Fruit fly (Drosophila melanogaster) ovary, adult (tissue): ENCODE data around the gene Dph3.

ENCODE experiments used
- CG17801 ChIP-seq: fragments of 200-800 bp; optimal IDR thresholded peaks from 2 replicates; lab custom pipeline; 2019; ENCODE audit warnings: missing biosample characterization, mild to moderate bottlenecking, missing genetic modification characterization, moderate library complexity; ENCODE audit not compliant: partially characterized antibody

The Dph3 gene

DNA sequence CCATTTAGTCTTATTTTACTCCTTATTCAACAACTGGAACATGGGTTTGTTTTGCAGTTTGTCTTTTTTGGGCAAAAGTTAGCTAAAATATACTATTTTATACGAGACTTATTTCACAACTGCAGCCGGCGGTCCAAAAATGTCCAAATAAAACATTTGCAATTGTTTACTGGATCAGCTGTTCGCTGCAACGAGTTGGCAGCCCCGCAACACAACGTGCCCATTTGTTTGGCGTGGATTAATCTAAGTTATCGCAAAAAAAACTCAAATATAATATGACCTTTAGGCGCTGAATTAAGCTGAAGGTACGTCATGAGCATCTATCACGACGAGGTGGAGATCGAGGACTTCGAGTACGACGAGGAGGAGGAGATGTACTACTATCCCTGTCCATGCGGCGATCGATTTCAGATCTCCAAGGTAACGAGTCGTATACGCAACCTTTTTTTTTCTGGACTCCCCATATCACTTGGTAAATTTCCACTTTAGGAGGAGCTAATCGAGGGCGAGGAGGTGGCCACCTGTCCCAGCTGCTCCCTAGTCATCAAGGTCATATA is at the start of gene Dph3, which contains the start of gene CG17187:
Gene Dph3 (plus strand): TSS at position 208 of the 557 bp plus-strand sequence.
Gene CG17187 (minus strand): TSS at position 175 of the 557 bp plus-strand sequence.
- no peak for TF ChIP-seq CG17801 (GFP tag; lab: Kevin White, UChicago)

dm6 chr3R:11195792-11196191 is 35.9 kb upstream of the Dph3 start, which contains the start of gene CG18577:
Gene CG18577, plus strand, starts transcription at chr3R:11196092.
- no peak for TF ChIP-seq CG17801 (GFP tag; lab: Kevin White, UChicago)

DNA sequence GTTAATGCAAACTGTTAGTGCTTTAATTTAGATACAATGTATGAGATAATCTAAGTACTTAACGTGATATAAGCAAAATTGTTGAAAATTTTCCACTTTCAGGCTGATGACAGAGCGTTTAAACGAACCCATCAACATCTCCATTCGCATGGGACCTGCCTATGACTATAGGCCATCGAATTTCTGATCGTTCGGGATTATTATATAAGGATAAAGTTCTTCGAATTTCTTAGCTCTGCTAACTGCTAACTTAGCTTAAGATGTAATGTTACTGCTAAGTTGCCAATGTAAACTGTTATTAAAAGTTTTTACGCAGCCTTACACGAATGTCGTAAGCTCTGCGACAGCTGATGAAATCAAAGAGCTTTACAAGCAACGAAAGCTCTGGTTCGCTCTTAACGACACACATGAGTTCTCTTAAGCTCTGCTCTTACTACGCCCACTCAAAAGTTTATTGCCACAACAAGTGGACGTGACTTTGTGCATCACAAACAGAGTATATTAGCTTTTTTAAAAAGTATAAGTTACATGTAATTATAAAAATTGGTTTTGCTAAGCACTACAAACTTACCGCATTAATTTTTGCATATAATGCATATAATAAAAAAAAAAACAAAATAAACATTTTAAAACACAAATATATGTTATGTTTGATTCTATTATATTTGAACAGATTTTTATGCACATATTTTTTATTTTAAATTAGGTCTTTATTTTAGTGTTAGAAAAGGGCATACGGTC is 34.9 kb upstream of the Dph3 start:
- peak; percentile 83 for TF ChIP-seq CG17801 (GFP tag; lab: Kevin White, UChicago)

- TF ChIP-seq CG17801 (GFP tag; lab: Kevin White, UChicago) = no peak
Measured at dm6 chr3R:11197389-11197716, 34.4 kb upstream of the Dph3 start, which contains the start of gene cu. Gene cu, plus strand, starts transcription at chr3R:11197592.

- peak; percentile 37 for TF ChIP-seq CG17801 (GFP tag; lab: Kevin White, UChicago)
Measured at dm6 chr3R:11198062-11198472, 33.6 kb upstream of the Dph3 start.

- TF ChIP-seq CG17801 (GFP tag; lab: Kevin White, UChicago) = no peak
Measured at dm6 chr3R:11199227-11199835, 32.4 kb upstream of the Dph3 start.

- no peak for TF ChIP-seq CG17801 (GFP tag; lab: Kevin White, UChicago)
Measured at dm6 chr3R:11200042-11200884, 31.4 kb upstream of the Dph3 start.

DNA sequence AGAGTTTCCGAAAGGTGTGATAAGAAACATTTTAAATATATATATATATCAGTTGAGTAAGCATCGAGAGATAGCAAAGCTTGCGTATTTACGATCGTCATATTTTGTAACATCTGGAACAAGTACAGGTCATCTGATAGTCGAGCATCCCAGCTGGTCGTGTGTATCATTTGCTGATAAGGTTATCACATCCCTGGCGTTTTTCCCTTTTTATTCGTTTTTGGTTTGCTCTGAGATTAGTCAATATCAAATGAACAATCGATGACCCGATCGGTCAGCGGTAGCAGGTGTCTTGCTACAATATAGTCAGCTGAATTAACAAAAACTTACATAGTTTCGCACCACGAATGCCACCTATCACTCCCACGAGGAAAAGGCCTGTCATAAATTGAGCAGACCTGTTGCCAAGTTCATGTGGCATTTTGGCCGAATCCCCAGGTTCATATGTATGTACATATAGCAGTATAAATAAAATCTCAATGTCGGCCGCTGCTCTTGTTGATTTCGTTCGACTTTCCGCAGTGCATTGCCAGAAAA is 30.8 kb upstream of the Dph3 start:
- TF ChIP-seq CG17801 (GFP tag; lab: Kevin White, UChicago) = no peak

DNA sequence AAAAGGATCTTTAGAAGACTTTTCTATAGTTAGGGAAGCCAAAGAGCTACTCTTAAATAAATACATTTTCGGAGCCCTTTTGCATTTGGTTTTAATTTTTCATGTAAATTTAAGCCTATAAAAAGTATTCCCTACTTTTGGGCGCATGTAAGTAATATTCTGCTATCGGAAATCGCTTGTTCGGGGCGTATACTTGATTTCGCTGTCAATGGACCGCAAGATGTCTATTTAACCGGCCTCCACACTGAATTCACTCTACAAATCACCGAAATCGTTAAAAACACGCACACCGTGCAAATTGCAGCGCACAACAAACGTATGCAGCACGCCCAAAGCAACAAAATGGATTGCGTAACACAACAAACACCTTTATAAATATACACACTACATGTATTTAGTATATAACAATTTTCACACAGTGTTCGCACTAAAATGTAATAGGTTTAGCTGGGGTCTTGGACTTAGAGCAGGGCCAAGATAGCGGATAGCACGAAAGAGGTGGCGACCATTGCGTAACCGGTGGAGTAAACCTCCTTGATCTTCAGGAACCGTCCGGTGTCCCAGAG is 22.9 kb upstream of the Dph3 start:
- peak; percentile 1 for TF ChIP-seq CG17801 (GFP tag; lab: Kevin White, UChicago)

DNA sequence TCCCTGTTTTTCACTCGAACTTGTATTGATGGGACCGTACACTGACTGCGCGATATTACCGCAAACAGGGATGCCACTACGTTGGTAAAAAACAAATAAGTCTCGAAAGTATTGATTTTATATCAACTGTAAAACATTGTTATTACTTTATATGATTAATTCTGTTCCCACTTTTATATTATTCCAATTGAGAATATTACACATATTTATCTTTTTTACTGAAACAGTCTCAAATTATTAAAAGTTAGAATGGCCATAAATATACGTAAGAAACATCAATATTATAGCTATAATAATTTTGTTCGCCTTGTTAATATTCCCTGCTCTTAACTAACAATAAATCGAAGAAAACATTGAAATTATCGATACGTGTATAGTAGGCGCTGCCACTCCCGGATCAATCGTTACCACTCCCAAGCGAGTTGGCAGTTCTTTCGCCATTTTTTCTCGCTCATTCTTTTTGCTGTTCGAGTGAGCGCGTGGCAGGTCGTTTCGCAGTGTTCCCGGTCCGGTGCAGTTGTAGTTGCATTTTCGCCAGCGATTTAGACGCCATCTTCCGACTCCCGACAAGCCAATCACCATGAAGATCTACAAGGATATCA is 21.8 kb upstream of the Dph3 start, which contains the start of the genes SdhC and Tctp:
Gene SdhC (minus strand): TSS at position 49 of the 602 bp plus-strand sequence.
Gene Tctp (plus strand): TSS at position 447 of the 602 bp plus-strand sequence.
- peak; percentile 62 for TF ChIP-seq CG17801 (GFP tag; lab: Kevin White, UChicago)

DNA sequence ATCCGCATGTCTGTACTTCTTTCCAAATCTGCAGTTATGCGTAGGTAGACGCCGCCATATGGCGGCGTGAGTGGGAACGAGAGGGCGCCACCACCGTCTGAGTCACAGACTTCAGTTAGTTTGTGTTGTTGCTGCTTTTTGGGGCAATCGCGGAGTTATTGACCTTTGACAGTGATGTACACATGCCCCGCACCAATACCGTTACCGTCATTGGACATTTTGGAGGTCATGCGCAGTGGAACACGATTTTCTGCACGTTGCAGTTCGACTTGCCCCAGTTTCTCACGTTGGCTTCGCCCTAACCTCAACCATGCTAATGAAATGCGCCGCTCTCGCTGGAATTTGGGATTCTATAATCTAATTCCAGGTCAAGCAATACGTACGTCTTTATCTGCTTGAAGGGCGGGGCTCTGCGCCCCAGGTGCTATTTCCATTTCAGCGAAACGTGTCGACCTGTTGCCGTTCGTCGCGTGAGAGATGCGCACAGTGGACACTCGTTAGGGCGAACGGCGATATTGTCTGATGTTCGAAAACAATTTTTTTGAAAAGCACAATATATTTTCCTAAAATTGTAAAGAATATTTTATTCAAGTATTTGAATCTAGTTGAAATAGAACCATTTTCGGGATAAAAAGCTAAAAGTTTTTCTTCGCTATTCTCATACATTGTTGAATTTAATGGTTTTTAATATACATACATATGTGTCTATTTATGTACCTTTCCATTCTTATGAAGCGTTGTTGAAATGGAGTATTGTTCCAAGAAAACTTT is 20.2 kb upstream of the Dph3 start:
- peak; percentile 65 for TF ChIP-seq CG17801 (GFP tag; lab: Kevin White, UChicago)

DNA sequence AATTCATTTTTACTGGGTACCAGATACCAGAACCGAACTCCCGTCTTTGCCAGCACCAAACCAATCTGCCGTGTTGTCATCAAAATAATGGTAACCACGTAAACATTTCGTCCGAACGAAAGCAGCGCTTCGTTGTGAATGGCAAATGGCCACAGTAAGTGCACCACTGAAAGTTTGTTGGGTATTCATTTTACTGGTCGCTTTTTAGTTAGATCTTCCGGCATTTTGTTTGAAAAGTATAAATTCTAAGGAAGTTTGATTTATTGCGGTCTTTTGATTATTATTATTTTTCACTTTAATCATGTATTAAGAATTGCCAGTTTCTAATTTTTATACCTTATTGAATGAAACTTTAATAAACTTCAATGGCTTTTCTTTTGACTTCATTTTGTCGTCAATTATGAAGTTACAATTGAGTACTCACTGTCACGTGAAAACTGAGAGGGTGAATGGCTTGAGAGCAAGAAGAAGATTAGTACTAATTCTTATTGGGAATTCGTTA is 17.2 kb upstream of the Dph3 start, which contains the start of gene ZnT86D:
Gene ZnT86D (minus strand): TSS at position 91 of the 502 bp plus-strand sequence.
- peak; percentile 82 for TF ChIP-seq CG17801 (GFP tag; lab: Kevin White, UChicago)
